Worm (Caenorhabditis elegans): ENCODE results near the gene gst-24.

ce11 chrII:13640210-13640609 lies 29.0 kb upstream of the gst-24 start:
- TF ChIP-seq nfya-1 (tag; optimal IDR thresholded peaks at IDR 0.05) = no peak
- no peak for TF ChIP-seq pha-4 (tag; optimal IDR thresholded peaks at IDR 0.05)
- TF ChIP-seq tbx-2 (tag; optimal IDR thresholded peaks at IDR 0.05) = no peak
- no peak for TF ChIP-seq ceh-14 (tag; optimal IDR thresholded peaks at IDR 0.05)
- no peak for TF ChIP-seq pqm-1 (tag; optimal IDR thresholded peaks at IDR 0.05)
- TF ChIP-seq sox-2 (GFP tag; IDR thresholded peaks at IDR 0.05) = no peak
- TF ChIP-seq C08G9.2 (tag; optimal IDR thresholded peaks at IDR 0.05) = no peak
- no peak for TF ChIP-seq ceh-9 (tag; optimal IDR thresholded peaks at IDR 0.05)
- TF ChIP-seq pat-9 (tag; optimal IDR thresholded peaks at IDR 0.05) = no peak
